Worm (Caenorhabditis elegans) whole organism, late embryonic: ENCODE results near the gene hst-3.2.

ENCODE experiments used
- pqm-1 ChIP-seq: sonication (generic microtip); optimal IDR thresholded peaks from 2 replicates; lab custom pipeline; 2016; ENCODE audit warnings: missing genetic modification characterization, missing compliant biosample characterization
- ref-2 ChIP-seq: sonication (generic microtip); optimal IDR thresholded peaks from 2 replicates; lab custom pipeline; 2016; ENCODE audit warnings: missing genetic modification characterization, missing compliant biosample characterization
- sdc-2 ChIP-seq: sonication (generic microtip); optimal IDR thresholded peaks from 2 replicates; lab custom pipeline; 2016; ENCODE audit warnings: missing genotype, missing genetic modification characterization, missing compliant biosample characterization

ce11 chrX:2960703-2961102 is 36.9 kb upstream of the hst-3.2 start:
- TF ChIP-seq pqm-1 (no peak), sdc-2 (tag; lab: Kevin White, UChicago) (no peak), ref-2 (tag; lab: Kevin White, UChicago) (no peak)
